Fruit fly (Drosophila melanogaster) whole organism, pupa: ENCODE measurements around the gene CG18789.
A peak's percentile ranks its signal among the peaks of the same experiment; 100 is the strongest.

ENCODE experiments used
- CG12605 ChIP-seq: fragments of 200-800 bp; sonication (Bioruptor generic); IDR thresholded peaks from 2 replicates; pipeline ENCODE4 v1.3.6; 2022; ENCODE audit warnings: missing biosample characterization, missing genetic modification characterization
- CG13204 ChIP-seq: fragments of 200-800 bp; sonication (Bioruptor generic); optimal IDR thresholded peaks from 2 replicates; lab custom pipeline; 2018; ENCODE audit warnings: missing biosample characterization, mild to moderate bottlenecking, missing genetic modification characterization, moderate library complexity
- CG14655 ChIP-seq: fragments of 200-800 bp; sonication (Bioruptor generic); optimal IDR thresholded peaks from 3 replicates; lab custom pipeline; 2017; ENCODE audit warnings: mild to moderate bottlenecking, missing biosample characterization, missing genetic modification reagents, missing genetic modification characterization
- CG32121 ChIP-seq: fragments of 200-800 bp; sonication (Bioruptor generic); IDR thresholded peaks from 2 replicates; pipeline ENCODE4 v1.3.6; 2022; ENCODE audit warnings: missing biosample characterization, missing genetic modification characterization
- CG8301 ChIP-seq: fragments of 200-800 bp; sonication (Bioruptor generic); optimal IDR thresholded peaks from 2 replicates; lab custom pipeline; 2018; ENCODE audit warnings: missing biosample characterization, mild to moderate bottlenecking, missing genetic modification characterization
- CG9948 ChIP-seq: fragments of 200-800 bp; sonication (Bioruptor generic); optimal IDR thresholded peaks from 2 replicates; lab custom pipeline; 2018; ENCODE audit warnings: missing biosample characterization, mild to moderate bottlenecking, missing genetic modification characterization, moderate library complexity
- EcR ChIP-seq: fragments of 200-800 bp; sonication (Bioruptor generic); optimal IDR thresholded peaks from 3 replicates; lab custom pipeline; 2019; ENCODE audit warnings: missing biosample characterization, missing genetic modification characterization, mild to moderate bottlenecking, moderate library complexity, missing genetic modification reagents
- Ets98B ChIP-seq: fragments of 200-800 bp; sonication (Bioruptor generic); IDR thresholded peaks from 2 replicates; pipeline ENCODE4 v1.3.6; 2022; ENCODE audit warnings: missing biosample characterization, missing genetic modification characterization
- Pif1A ChIP-seq: fragments of 200-800 bp; sonication (Bioruptor generic); optimal IDR thresholded peaks from 3 replicates; lab custom pipeline; 2016; ENCODE audit warnings: missing biosample characterization, missing genetic modification characterization
- Snoo ChIP-seq: fragments of 200-800 bp; sonication (Bioruptor generic); optimal IDR thresholded peaks from 3 replicates; lab custom pipeline; 2017; ENCODE audit warnings: missing biosample characterization, mild to moderate bottlenecking, missing genetic modification characterization, inconsistent platforms
- fd96Ca ChIP-seq: fragments of 200-800 bp; sonication (Bioruptor generic); IDR thresholded peaks from 3 replicates; pipeline ENCODE4 v1.3.6; 2022; ENCODE audit warnings: missing biosample characterization, missing genetic modification characterization
- gl ChIP-seq: fragments of 200-800 bp; sonication (Bioruptor generic); optimal IDR thresholded peaks from 2 replicates; lab custom pipeline; 2018; ENCODE audit warnings: missing biosample characterization, mild to moderate bottlenecking, missing genetic modification characterization
- rn ChIP-seq: fragments of 200-800 bp; sonication (Bioruptor generic); IDR thresholded peaks from 2 replicates; pipeline ENCODE4 v1.3.6; 2022; ENCODE audit warnings: missing biosample characterization, missing genetic modification characterization

DNA sequence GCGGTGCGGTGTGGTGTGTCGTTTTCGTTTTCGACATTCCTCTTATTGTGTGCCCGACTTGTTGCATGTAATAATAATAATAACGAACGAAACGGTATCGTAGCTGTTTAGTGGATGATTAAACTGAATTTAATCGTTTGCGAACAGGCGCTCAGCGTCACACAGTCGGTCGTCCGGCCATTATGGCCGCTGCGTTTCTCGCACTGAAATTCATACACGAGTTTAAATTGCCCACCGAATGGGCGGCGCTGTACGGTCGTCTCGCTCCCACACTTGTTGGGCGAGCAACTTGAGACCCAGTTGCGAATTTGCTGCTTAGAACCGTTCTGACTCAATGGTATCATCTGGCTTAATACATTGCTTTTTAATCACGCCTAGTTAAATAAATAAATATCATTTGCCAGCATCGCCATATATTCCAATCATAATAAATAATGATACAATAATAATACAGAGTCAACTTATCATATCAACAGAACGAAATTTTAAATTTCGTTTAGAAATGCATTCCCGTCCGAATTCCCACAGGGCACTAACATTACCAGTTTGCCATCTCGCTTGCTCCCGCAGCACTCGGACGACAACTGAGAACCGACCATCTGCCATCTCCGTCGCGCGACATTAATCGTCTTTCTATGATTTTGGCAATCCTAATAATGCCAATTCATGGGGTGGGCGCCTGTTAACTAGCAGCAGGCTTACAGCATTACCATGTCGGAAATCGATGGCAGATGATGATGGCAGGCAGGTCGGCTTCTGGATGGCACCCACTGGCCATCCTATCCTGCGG is 15.8 kb upstream of the CG18789 start:
- TF ChIP-seq CG12605 (no peak), EcR (GFP tag; lab: Kevin White, UChicago) (no peak), CG32121 (GFP tag; lab: Robert Waterston, UW) (no peak), Pif1A (GFP tag; lab: Kevin White, UChicago) (peak; percentile 90), CG8301 (tag; lab: Kevin White, UChicago) (peak; percentile 93), rn (no peak), CG13204 (GFP tag; lab: Kevin White, UChicago) (peak; percentile 71), Ets98B (GFP tag; lab: Robert Waterston, UW) (no peak), Snoo (tag; lab: Kevin White, UChicago) (peak; percentile 93), CG9948 (peak; percentile 92), CG14655 (GFP tag; lab: Kevin White, UChicago) (peak; percentile 92), gl (tag; lab: Kevin White, UChicago) (peak; percentile 82), fd96Ca (GFP tag; lab: Robert Waterston, UW) (no peak)
